Worm (Caenorhabditis elegans) whole organism, L4 larva: Measurements from ENCODE around the gene dmsr-15.

ENCODE experiments used
- R02D3.7 ChIP-seq: fragments of 150-350 bp; sonication (generic microtip); optimal IDR thresholded peaks from 3 replicates; lab custom pipeline; 2014; ENCODE audit warnings: missing biosample characterization, missing genetic modification characterization
- ama-1 ChIP-seq: fragments of 150-350 bp; optimal IDR thresholded peaks from 2 replicates; lab custom pipeline; 2014; ENCODE audit warnings: inconsistent platforms, mixed read lengths
- dve-1 ChIP-seq: sonication (generic microtip); optimal IDR thresholded peaks from 2 replicates; lab custom pipeline; 2017; ENCODE audit warnings: antibody characterized with exemption, mild to moderate bottlenecking, missing genetic modification characterization, missing compliant biosample characterization; ENCODE audit not compliant: insufficient read depth
- fkh-10 ChIP-seq: fragments of 150-350 bp; optimal IDR thresholded peaks from 2 replicates; lab custom pipeline; 2014; ENCODE audit warnings: missing biosample characterization, missing genetic modification reagents, missing genetic modification characterization
- fos-1 ChIP-seq: fragments of 150-350 bp; optimal IDR thresholded peaks from 2 replicates; lab custom pipeline; 2014; ENCODE audit warnings: missing biosample characterization, missing genetic modification characterization
- lin-29 ChIP-seq: fragments of 200-800 bp; sonication (Bioruptor generic); IDR thresholded peaks from 2 replicates; pipeline ENCODE4 v1.3.6; 2022; ENCODE audit warnings: missing genetic modification reagents, missing genetic modification characterization, missing compliant biosample characterization
- mxl-2 ChIP-seq: fragments of 200-800 bp; sonication (Bioruptor generic); conservative IDR thresholded peaks from 2 replicates; pipeline ENCODE4 v1.3.6; 2022; ENCODE audit warnings: missing genetic modification reagents, missing genetic modification characterization, missing compliant biosample characterization
- nhr-237 ChIP-seq: sonication (generic microtip); optimal IDR thresholded peaks from 2 replicates; lab custom pipeline; 2017; ENCODE audit warnings: missing biosample characterization, missing genetic modification characterization
- nhr-6 ChIP-seq: fragments of 150-350 bp; optimal IDR thresholded peaks from 2 replicates; lab custom pipeline; 2014; ENCODE audit warnings: missing biosample characterization, missing genetic modification characterization
- pqm-1 ChIP-seq: sonication (generic microtip); optimal IDR thresholded peaks from 2 replicates; lab custom pipeline; 2017; ENCODE audit warnings: missing biosample characterization, missing genetic modification characterization
- set-16 ChIP-seq: fragments of 200-800 bp; sonication (Bioruptor generic); IDR thresholded peaks from 2 replicates; pipeline ENCODE4 v1.3.6; 2022; ENCODE audit warnings: missing genetic modification reagents, missing genetic modification characterization, missing compliant biosample characterization
- unc-62 ChIP-seq, 3 experiments: fragments of 150-350 bp in 1 of 3; sonication (generic microtip); optimal IDR thresholded peaks in 2 of 3; peaks in 1 of 3; 1 replicate in 1 of 3; 2 replicates in 2 of 3; lab custom pipeline; 2014 to 2017; ENCODE audit warnings: missing biosample characterization in 3 of 3, missing genetic modification characterization in 3 of 3, missing genetic modification reagents in 3 of 3, missing genotype in 1 of 3

DNA sequence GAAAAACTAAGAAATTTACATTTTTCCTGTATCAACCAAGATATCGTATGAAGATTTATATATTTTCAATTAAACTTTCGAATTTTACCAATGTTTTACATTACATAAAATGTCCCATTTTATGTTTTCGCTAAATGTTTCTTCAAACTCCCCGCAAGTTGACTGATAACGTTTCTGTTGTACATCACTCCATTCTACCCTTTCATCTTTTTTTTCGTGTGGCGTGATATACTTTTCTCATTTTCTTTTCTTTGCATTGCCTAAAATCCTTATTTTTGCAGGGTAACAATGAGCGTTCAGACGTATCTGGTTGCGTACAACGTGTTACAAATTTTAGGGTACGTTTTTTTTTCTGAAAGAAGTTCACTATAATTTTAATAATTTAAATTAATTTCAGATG lies 10.3 kb upstream of the dmsr-15 start, which contains the start of gene hpo-8:
- no peak for TF ChIP-seq R02D3.7 (tag; lab: Kevin White, UChicago)
- TF ChIP-seq pqm-1 (tag; lab: Kevin White, UChicago), result peak; percentile 38
- no peak for TF ChIP-seq nhr-6 (tag; lab: Kevin White, UChicago)
- no peak for TF ChIP-seq unc-62 (GFP tag; optimal IDR thresholded peaks at IDR 0.05 in 1 of 2; lab: Kevin White, UChicago)
- TF ChIP-seq unc-62 (tag; optimal IDR thresholded peaks at IDR 0.05; lab: Kevin White, UChicago), result no peak
- no peak for TF ChIP-seq fos-1
- TF ChIP-seq nhr-237 (tag; lab: Kevin White, UChicago), result no peak
- TF ChIP-seq fkh-10 (GFP tag; lab: Kevin White, UChicago), result no peak
- TF ChIP-seq set-16, result no peak
- TF ChIP-seq mxl-2 (GFP tag; lab: Robert Waterston, UW), result no peak
- TF ChIP-seq lin-29 (GFP tag; lab: Robert Waterston, UW), result no peak
- TF ChIP-seq ama-1, result no peak
- TF ChIP-seq dve-1, result peak; percentile 0
